Worm (Caenorhabditis elegans): ENCODE data around the gene icl-1.

Gene icl-1

DNA sequence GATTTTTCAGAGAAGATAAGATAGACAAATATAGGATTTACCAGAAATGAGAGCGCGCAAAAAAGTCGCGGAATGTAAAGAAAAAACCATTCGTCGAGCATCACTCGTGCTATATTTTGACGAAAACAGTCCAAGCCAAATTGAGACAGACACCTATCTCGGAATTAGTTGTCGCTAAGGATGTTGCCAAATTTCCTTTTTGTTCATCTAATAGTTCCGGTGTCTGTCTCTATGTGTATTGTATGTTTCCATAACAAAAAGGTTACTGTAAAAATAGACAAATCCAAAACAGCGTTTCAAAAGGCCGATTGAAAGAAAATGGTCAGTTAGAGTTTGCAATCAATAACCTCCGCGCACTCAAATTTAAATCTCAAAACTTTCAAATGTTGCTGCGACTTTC lies 33.2 kb downstream of the icl-1 start, which contains the start of gene srj-53:
TSS of gene srj-53 (minus strand) at position 101 of the 400 bp plus-strand sequence.
- TF ChIP-seq fos-1 (tag; optimal IDR thresholded peaks at IDR 0.05): no peak
- TF ChIP-seq nhr-23 (tag; optimal IDR thresholded peaks at IDR 0.05): no peak
- no peak for TF ChIP-seq jun-1 (tag; optimal IDR thresholded peaks at IDR 0.05)
- TF ChIP-seq aly-2 (tag; optimal IDR thresholded peaks at IDR 0.05): no peak
- TF ChIP-seq egl-27 (tag; optimal IDR thresholded peaks at IDR 0.05): no peak
- no peak for TF ChIP-seq ztf-11 (tag; optimal IDR thresholded peaks at IDR 0.05)
- TF ChIP-seq nhr-12 (tag; optimal IDR thresholded peaks at IDR 0.05): no peak
- no peak for TF ChIP-seq ztf-4 (tag; optimal IDR thresholded peaks at IDR 0.05)

DNA sequence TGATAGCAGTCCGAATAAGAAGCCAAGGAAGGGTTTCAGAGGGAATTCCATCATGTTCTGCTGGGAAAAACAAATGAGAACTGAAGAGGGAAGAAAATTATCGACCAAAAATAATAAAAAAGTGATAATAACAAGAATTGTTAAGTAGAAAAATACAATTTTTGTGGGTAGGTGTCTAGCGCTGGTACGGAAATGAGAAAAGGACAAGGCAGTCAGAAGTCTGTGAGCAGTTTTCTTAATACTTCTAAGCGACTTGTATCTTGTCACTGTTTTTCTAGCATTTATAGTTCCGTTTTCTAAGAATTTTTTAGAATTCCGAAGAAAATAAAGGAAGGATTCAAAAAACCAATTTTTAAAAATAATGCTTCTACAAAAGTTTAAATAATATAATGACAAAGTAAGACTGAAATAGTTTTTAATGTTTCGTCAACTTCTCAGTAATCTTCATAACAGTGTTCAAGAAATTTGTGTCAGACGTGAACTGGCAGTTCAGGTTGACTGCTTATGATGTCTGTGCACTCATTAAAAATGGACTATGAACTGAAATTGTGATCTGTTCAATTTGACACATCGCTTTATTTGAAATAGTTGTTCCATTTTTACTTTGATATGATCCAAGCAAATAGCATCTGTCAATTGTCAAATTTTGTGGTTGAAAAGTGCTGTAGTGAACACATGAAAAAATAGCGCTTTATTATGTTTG lies 34.9 kb downstream of the icl-1 start, which contains the start of gene srx-4:
TSS of gene srx-4 (minus strand) at position 51 of the 703 bp plus-strand sequence.
- TF ChIP-seq nhr-237 (tag; optimal IDR thresholded peaks at IDR 0.05) (no peak), nhr-11 (tag; optimal IDR thresholded peaks at IDR 0.05) (no peak)

DNA sequence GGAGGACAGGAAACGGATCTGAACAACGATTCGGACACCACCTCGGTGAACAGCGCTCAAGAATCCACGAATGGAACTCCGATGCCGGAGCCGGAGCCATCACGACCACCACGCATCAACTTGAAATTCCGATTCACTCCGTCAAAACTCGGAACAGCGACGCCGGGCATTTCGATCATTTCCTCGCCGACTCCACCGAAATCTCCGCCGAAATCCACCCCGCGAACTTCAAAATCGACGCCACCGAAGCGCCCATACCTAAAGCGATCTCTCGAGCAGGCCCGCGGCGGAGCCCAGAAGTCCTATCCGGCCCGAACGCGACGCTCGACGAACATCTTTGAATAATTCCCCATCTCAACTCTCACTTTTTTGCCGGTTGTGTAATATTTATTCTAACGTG lies 38.3 kb downstream of the icl-1 start:
- TF ChIP-seq sea-2 (GFP tag; optimal IDR thresholded peaks at IDR 0.05) (no peak), fkh-10 (GFP tag; optimal IDR thresholded peaks at IDR 0.05) (no peak), unc-39 (tag; optimal IDR thresholded peaks at IDR 0.05) (no peak), eor-1 (tag; optimal IDR thresholded peaks at IDR 0.05) (no peak), nhr-25 (tag; optimal IDR thresholded peaks at IDR 0.05) (no peak), ama-1 (optimal IDR thresholded peaks at IDR 0.05) (no peak), nhr-77 (tag; optimal IDR thresholded peaks at IDR 0.05) (no peak), zag-1 (tag; optimal IDR thresholded peaks at IDR 0.05) (no peak), fos-1 (tag; optimal IDR thresholded peaks at IDR 0.05) (no peak), nhr-237 (tag; optimal IDR thresholded peaks at IDR 0.05) (no peak), nfya-1 (tag; optimal IDR thresholded peaks at IDR 0.05; ENCODE audit: insufficient read depth) (no peak)

DNA sequence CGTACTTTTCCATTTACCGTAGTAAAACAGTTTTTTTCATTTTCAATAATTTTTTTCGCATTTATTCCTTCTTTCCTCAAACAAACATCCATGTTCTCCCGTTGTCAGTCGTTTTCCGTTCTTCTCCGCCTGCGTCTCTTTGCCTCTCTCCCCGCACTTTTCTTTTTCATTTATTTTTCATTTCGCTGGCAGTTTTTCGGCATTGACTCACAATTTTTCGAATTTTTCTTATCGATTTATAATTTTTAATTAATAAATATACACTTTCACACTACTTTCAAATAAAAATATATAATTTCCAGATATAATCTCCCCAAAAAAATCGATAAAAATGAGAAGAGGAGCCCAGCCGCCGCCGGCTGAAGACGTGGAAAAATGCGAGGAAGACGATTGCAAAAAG lies 40.4 kb downstream of the icl-1 start, which contains the start of gene H25P19.1:
TSS of gene H25P19.1 (plus strand) at position 301 of the 400 bp plus-strand sequence.
- no peak for TF ChIP-seq elt-2 (tag; optimal IDR thresholded peaks at IDR 0.05)
- TF ChIP-seq unc-39 (tag; optimal IDR thresholded peaks at IDR 0.05): no peak
- no peak for TF ChIP-seq lin-15B (tag; optimal IDR thresholded peaks at IDR 0.05)
- TF ChIP-seq ceh-28 (tag; optimal IDR thresholded peaks at IDR 0.05): no peak
- TF ChIP-seq nhr-237 (tag; optimal IDR thresholded peaks at IDR 0.05): no peak
- no peak for TF ChIP-seq elt-3 (tag; optimal IDR thresholded peaks at IDR 0.05)
- TF ChIP-seq snpc-4 (tag; optimal IDR thresholded peaks at IDR 0.05): no peak
- TF ChIP-seq jun-1 (tag; optimal IDR thresholded peaks at IDR 0.05): no peak
- TF ChIP-seq ama-1 (optimal IDR thresholded peaks at IDR 0.05): no peak
- no peak for TF ChIP-seq nhr-23 (tag; optimal IDR thresholded peaks at IDR 0.05)
- no peak for TF ChIP-seq ceh-82 (tag; optimal IDR thresholded peaks at IDR 0.05)
- TF ChIP-seq egl-5 (tag; optimal IDR thresholded peaks at IDR 0.05): no peak
- no peak for TF ChIP-seq ZK546.5 (tag; optimal IDR thresholded peaks at IDR 0.05)
- TF ChIP-seq nfya-1 (tag; optimal IDR thresholded peaks at IDR 0.05; ENCODE audit: insufficient read depth): no peak
- no peak for TF ChIP-seq fos-1 (tag; optimal IDR thresholded peaks at IDR 0.05)
- no peak for TF ChIP-seq R02D3.7 (tag; optimal IDR thresholded peaks at IDR 0.05)
- TF ChIP-seq nhr-76 (tag; optimal IDR thresholded peaks at IDR 0.05): no peak
- no peak for TF ChIP-seq fkh-10 (GFP tag; optimal IDR thresholded peaks at IDR 0.05)

DNA sequence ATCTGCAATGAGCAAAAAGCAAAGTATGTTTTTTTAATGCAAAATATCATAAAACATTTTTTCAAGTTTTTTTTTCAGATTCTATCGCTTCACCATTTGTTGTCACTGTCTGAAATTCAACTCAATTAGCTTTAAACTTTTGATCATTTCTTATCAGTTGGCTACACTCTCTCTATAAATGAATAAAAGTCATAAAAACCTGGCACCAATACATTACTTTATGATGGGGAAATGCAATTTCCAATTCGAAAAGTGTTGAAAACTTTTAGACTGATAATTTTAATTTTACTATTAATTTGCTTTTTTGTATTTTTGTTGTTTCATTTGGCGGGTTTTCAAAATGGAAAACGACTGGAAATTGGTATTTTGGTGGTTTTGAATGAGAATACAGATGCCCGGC lies 43.9 kb downstream of the icl-1 start, which contains the start of gene F31F4.1:
TSS of gene F31F4.1 (plus strand) at position 203 of the 400 bp plus-strand sequence.
- TF ChIP-seq nhr-11 (tag; optimal IDR thresholded peaks at IDR 0.05): no peak
- TF ChIP-seq ceh-9 (tag; optimal IDR thresholded peaks at IDR 0.05): no peak
- no peak for TF ChIP-seq zag-1 (tag; optimal IDR thresholded peaks at IDR 0.05)
- TF ChIP-seq ceh-16 (tag; optimal IDR thresholded peaks at IDR 0.05): no peak
- no peak for TF ChIP-seq mdl-1 (tag; optimal IDR thresholded peaks at IDR 0.05)
- peak; percentile 44 for TF ChIP-seq pqm-1 (tag; optimal IDR thresholded peaks at IDR 0.05)
- no peak for TF ChIP-seq lsy-12 (tag; optimal IDR thresholded peaks at IDR 0.05)
- no peak for TF ChIP-seq nhr-43 (tag; optimal IDR thresholded peaks at IDR 0.05; ENCODE audit: poor library complexity, severe bottlenecking)
- no peak for TF ChIP-seq fkh-10 (GFP tag; optimal IDR thresholded peaks at IDR 0.05)
- TF ChIP-seq ZK546.5 (tag; optimal IDR thresholded peaks at IDR 0.05): no peak
- TF ChIP-seq elt-2 (tag; optimal IDR thresholded peaks at IDR 0.05): peak; percentile 66
- TF ChIP-seq ceh-28 (tag; optimal IDR thresholded peaks at IDR 0.05): no peak
- TF ChIP-seq aly-2 (tag; optimal IDR thresholded peaks at IDR 0.05): no peak
- no peak for TF ChIP-seq mml-1 (tag; optimal IDR thresholded peaks at IDR 0.05)
- no peak for TF ChIP-seq tbx-2 (tag; optimal IDR thresholded peaks at IDR 0.05)
- TF ChIP-seq nhr-67 (tag; optimal IDR thresholded peaks at IDR 0.05): no peak

All from whole organism, L3 larva.